Fruit fly (Drosophila melanogaster): ENCODE results near the gene Zyx.

DNA sequence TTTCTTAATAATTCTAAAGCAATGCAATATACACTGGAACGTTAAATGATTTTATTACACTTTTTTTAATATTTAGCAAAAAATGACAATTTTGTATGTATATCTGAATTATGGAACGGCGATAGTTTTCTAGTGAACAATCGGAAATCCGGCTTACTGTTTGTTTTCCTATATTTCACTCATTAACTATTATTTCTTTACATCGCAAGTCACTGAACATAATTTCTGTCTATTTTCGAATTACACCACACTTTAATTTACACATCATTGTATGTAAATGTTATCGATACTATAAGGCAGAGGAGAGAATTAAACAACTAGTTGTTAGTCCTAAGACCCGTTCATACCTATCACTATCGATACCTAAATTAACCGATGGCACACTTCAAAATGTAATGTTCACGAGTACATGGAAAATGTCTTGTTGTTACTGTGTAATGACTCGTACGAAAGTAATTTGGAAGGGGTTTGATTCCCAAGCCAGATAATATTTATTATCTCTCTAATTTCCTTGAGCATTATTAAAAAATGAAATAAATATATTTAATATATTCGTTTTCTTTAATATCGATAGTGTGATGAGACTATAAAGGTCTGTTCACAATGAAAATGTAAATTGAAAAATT, 37.9 kb downstream of the Zyx start, which contains the start of gene PlexA:
- TF ChIP-seq Hr38 (GFP tag; optimal IDR thresholded peaks at IDR 0.05) = no peak
- peak; percentile 75 for TF ChIP-seq acj6 (GFP tag; optimal IDR thresholded peaks at IDR 0.05)
- TF ChIP-seq salr (GFP tag; optimal IDR thresholded peaks at IDR 0.05) = peak; percentile 52 to 83
- TF ChIP-seq Gug (GFP tag; IDR thresholded peaks at IDR 0.05) = peak; percentile 89
- TF ChIP-seq CG16779 (tag; optimal IDR thresholded peaks at IDR 0.05) = no peak
- peak; percentile 38 for TF ChIP-seq CG6276 (GFP tag; optimal IDR thresholded peaks at IDR 0.05)
- TF ChIP-seq vri (GFP tag; optimal IDR thresholded peaks at IDR 0.05) = no peak
- no peak for TF ChIP-seq eg (GFP tag; IDR thresholded peaks at IDR 0.05)
- peak; percentile 6 for TF ChIP-seq Sox102F (GFP tag; optimal IDR thresholded peaks at IDR 0.05)
- peak; percentile 57 for TF ChIP-seq topi (GFP tag; optimal IDR thresholded peaks at IDR 0.05)
- TF ChIP-seq CG11902 (GFP tag; optimal IDR thresholded peaks at IDR 0.05) = peak; percentile 88
- peak; percentile 75 for TF ChIP-seq OdsH (GFP tag; optimal IDR thresholded peaks at IDR 0.05)
- TF ChIP-seq CG6163 (GFP tag; IDR thresholded peaks at IDR 0.05) = peak; percentile 93; the same call in 2 of the 3 replicates
- peak; percentile 84 for TF ChIP-seq CG32006 (GFP tag; optimal IDR thresholded peaks at IDR 0.05)

Data from whole organism, prepupa.